Worm (Caenorhabditis elegans): Measurements from ENCODE around the gene sre-4.
"Not testable (repeated sequence)": the region's sequence is repeated elsewhere in the genome, so short reads cannot be mapped to it uniquely, and the experiment has no call there.

Gene sre-4

DNA sequence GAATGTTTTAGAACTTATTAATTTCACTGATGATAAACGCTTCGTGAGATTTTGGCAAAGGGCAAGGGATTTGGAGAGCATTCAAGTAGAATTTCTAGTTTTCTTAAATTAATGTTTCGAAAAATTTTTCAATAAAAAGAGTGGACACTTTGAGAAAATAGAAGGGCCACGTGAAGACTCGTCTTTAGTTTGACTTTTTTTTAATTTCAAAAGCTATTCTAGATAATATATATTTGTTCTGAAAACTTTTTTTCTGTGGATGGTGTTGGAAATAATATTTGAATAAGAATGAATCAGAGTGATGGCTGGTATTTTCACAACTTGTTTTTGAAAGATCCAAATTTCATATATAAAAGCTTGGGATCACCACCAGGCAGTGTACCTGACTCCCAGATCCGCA is 36.2 kb downstream of the sre-4 start, which contains the start of gene C28D4.8:
C28D4.8 (minus strand) TSS at position 101 of the 400 bp plus-strand sequence.
- TF ChIP-seq F23B12.7 (tag; optimal IDR thresholded peaks at IDR 0.05; ENCODE audit: insufficient read depth) (no peak), zfh-2 (GFP tag; conservative IDR thresholded peaks at IDR 0.05) (no peak), C17E4.6 (GFP tag; IDR thresholded peaks at IDR 0.05) (no peak), ets-4 (GFP tag; optimal IDR thresholded peaks at IDR 0.05) (no peak), unc-130 (GFP tag; optimal IDR thresholded peaks at IDR 0.05) (no peak), gei-17 (GFP tag; optimal IDR thresholded peaks at IDR 0.05) (no peak), B0035.1 (tag; optimal IDR thresholded peaks at IDR 0.05) (no peak)

- no peak for TF ChIP-seq him-1 (tag; optimal IDR thresholded peaks at IDR 0.05)
These were observed 37.8 kb downstream of the sre-4 start, which contains the start of gene C28D4.5 for ce11 chrIV:9746762-9747161. TSS of gene C28D4.5 (minus strand) at chrIV:9746862.

DNA sequence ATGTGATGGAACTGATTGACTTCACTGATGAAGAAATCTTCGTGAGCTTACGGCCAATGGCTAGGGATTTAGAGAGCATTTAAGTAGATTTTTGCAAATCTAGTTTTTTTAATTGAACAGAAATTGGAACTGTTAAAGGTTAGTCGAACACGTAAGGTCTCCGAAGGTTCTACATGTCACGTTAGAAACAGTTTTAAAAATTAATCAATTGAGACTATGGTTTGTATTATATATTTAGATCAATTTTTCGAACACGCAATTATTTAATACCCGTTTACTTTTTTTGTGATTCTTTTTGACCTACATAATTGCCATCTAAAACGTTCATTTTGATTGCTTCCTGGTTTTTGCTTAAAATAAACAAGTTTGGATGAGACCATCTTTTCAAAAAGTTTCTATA is 39.7 kb downstream of the sre-4 start, which contains the start of gene C28D4.4:
C28D4.4 (minus strand) TSS at position 101 of the 400 bp plus-strand sequence.
- TF ChIP-seq snpc-1.1 (tag; optimal IDR thresholded peaks at IDR 0.05; ENCODE audit: insufficient read depth) = no peak
- TF ChIP-seq zfh-2 (GFP tag; conservative IDR thresholded peaks at IDR 0.05) = no peak
- TF ChIP-seq F57A8.1 (GFP tag; optimal IDR thresholded peaks at IDR 0.05) = no peak
- TF ChIP-seq dpff-1 (tag; optimal IDR thresholded peaks at IDR 0.05) = no peak
- TF ChIP-seq tbx-9 (tag; optimal IDR thresholded peaks at IDR 0.05; ENCODE audit: borderline replicate concordance) = no peak
- TF ChIP-seq die-1 (tag; optimal IDR thresholded peaks at IDR 0.05) = no peak
- TF ChIP-seq F49E8.2 (tag; optimal IDR thresholded peaks at IDR 0.05; ENCODE audit: insufficient read depth) = no peak
- TF ChIP-seq B0035.1 (tag; optimal IDR thresholded peaks at IDR 0.05) = no peak
- TF ChIP-seq ets-4 (GFP tag; optimal IDR thresholded peaks at IDR 0.05) = no peak
- TF ChIP-seq ceh-27 (GFP tag; optimal IDR thresholded peaks at IDR 0.05) = no peak
- TF ChIP-seq atf-7 (tag; optimal IDR thresholded peaks at IDR 0.05) = no peak
- TF ChIP-seq egl-18 (GFP tag; IDR thresholded peaks at IDR 0.05) = no peak
- TF ChIP-seq attf-3 (GFP tag; conservative IDR thresholded peaks at IDR 0.05) = no peak
- no peak for TF ChIP-seq bed-2 (GFP tag; IDR thresholded peaks at IDR 0.05)
- no peak for TF ChIP-seq tlf-1 (GFP tag; optimal IDR thresholded peaks at IDR 0.05)
- no peak for TF ChIP-seq lin-35 (GFP tag; optimal IDR thresholded peaks at IDR 0.05)
- TF ChIP-seq nhr-80 (tag; optimal IDR thresholded peaks at IDR 0.05) = no peak
- no peak for TF ChIP-seq ztf-22 (GFP tag; optimal IDR thresholded peaks at IDR 0.05)
- TF ChIP-seq F52B5.7 (tag; optimal IDR thresholded peaks at IDR 0.05) = no peak
- TF ChIP-seq lsy-27 (tag; optimal IDR thresholded peaks at IDR 0.05; ENCODE audit: borderline replicate concordance, insufficient read depth) = no peak

ce11 chrIV:9742883-9743282 is 41.7 kb downstream of the sre-4 start, which contains the start of gene C28D4.7:
TSS of gene C28D4.7 (minus strand) at chrIV:9743147.
- TF ChIP-seq snpc-3.4 (tag; optimal IDR thresholded peaks at IDR 0.05) = no peak

ce11 chrIV:9740851-9741549 is 43.6 kb downstream of the sre-4 start, which contains the start of gene gln-6:
TSS of gene gln-6 (minus strand) at chrIV:9740901.
- TF ChIP-seq madf-8 (GFP tag; conservative IDR thresholded peaks at IDR 0.05) = peak; percentile 90
- 0 out of 2 replicates have a peak, but pooled peaks have one; percentile 39 for TF ChIP-seq rcor-1 (GFP tag; IDR thresholded peaks at IDR 0.05)
- TF ChIP-seq aptf-2 (GFP tag; conservative IDR thresholded peaks at IDR 0.05) = peak; percentile 32; the same call in 1 of the 2 replicates
- peak; percentile 67 for TF ChIP-seq tlf-1 (GFP tag; optimal IDR thresholded peaks at IDR 0.05)
- TF ChIP-seq pbrm-1 (GFP tag; IDR thresholded peaks at IDR 0.05) = peak; percentile 37; the same call in 1 of the 2 replicates
- not testable (repeated sequence) for TF ChIP-seq snpc-4 (GFP tag; optimal IDR thresholded peaks at IDR 0.05)
- TF ChIP-seq snpc-4 (tag; optimal IDR thresholded peaks at IDR 0.05) = peak in 1 of 4 experiments; percentile 28
- TF ChIP-seq F49E8.2 (tag; optimal IDR thresholded peaks at IDR 0.05; ENCODE audit: insufficient read depth) = peak; percentile 40
- TF ChIP-seq dpl-1 (GFP tag; optimal IDR thresholded peaks at IDR 0.05) = peak; percentile 80
- peak; percentile 65 for TF ChIP-seq lsl-1 (GFP tag; optimal IDR thresholded peaks at IDR 0.05)
- peak; percentile 35 for TF ChIP-seq unc-130 (GFP tag; optimal IDR thresholded peaks at IDR 0.05)
- peak; percentile 84 for TF ChIP-seq xnd-1 (tag; optimal IDR thresholded peaks at IDR 0.05)
- peak; percentile 61; the same call in 1 of the 2 replicates for TF ChIP-seq hsf-1 (GFP tag; IDR thresholded peaks at IDR 0.05)
- peak in 1 of 3 experiments; percentile 44 for TF ChIP-seq lin-35 (GFP tag; optimal IDR thresholded peaks at IDR 0.05)
- peak; percentile 91; the same call in 1 of the 2 replicates for TF ChIP-seq D2030.7 (GFP tag; IDR thresholded peaks at IDR 0.05)
- TF ChIP-seq snpc-3.4 (tag; optimal IDR thresholded peaks at IDR 0.05) = peak; percentile 51
- TF ChIP-seq Y95B8A.8 (GFP tag; IDR thresholded peaks at IDR 0.05) = peak; percentile 62; the same call in 1 of the 2 replicates

All from whole organism, young adult.